Worm (Caenorhabditis elegans): ENCODE measurements around the gene pptr-1.

DNA sequence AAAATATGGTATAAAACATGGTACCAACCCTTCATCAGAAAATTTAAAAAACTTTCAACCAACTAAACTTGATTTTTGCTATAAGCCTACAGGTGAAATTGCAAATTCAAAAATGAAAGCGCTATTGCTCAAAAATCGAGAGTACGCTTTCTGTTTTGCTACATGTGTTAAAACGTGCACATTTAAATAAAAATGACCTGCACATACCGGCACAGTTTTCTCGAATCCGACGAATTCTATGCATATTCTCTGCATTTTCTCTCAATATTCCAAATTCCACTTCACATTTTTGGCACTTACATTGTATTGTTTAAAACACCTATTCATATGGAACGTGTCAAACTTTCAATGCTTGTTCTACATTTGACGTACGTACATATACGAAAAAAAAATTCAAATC lies 53.2 kb downstream of the pptr-1 start, which contains the start of gene srh-145:
- no peak for TF ChIP-seq ceh-36 (tag; optimal IDR thresholded peaks at IDR 0.05)
- no peak for TF ChIP-seq flt-1 (GFP tag; IDR thresholded peaks at IDR 0.05)
- TF ChIP-seq hmbx-1 (tag; optimal IDR thresholded peaks at IDR 0.05): no peak
- TF ChIP-seq ama-1 (optimal IDR thresholded peaks at IDR 0.05): no peak
- no peak for TF ChIP-seq F13C5.2 (tag; optimal IDR thresholded peaks at IDR 0.05)
- TF ChIP-seq ets-7 (tag; optimal IDR thresholded peaks at IDR 0.05): no peak
